Fruit fly (Drosophila melanogaster): ENCODE data around the gene Hs2st.

- TF ChIP-seq EcR (GFP tag; optimal IDR thresholded peaks at IDR 0.05) (no peak), D1 (tag; optimal IDR thresholded peaks at IDR 0.05) (no peak), CG34367 (tag; optimal IDR thresholded peaks at IDR 0.05) (no peak)
Measured at dm6 chr2L:19463405-19463804, 18.9 kb upstream of the Hs2st start.
